Worm (Caenorhabditis elegans) whole organism, young adult: Measurements from ENCODE around the gene Y54G11A.2.

ENCODE experiments used
- B0035.1 ChIP-seq: sonication (generic microtip); optimal IDR thresholded peaks from 2 replicates; lab custom pipeline; 2016; ENCODE audit warnings: missing genetic modification characterization, mild to moderate bottlenecking, missing compliant biosample characterization, missing genotype, missing genetic modification reagents
- C17E4.6 ChIP-seq: fragments of 200-800 bp; sonication (Bioruptor generic); IDR thresholded peaks from 2 replicates; pipeline ENCODE4 v1.3.6; 2022; ENCODE audit warnings: missing genetic modification reagents, missing genetic modification characterization, missing compliant biosample characterization
- D2030.7 ChIP-seq: fragments of 200-800 bp; sonication (Bioruptor generic); IDR thresholded peaks from 2 replicates; pipeline ENCODE4 v1.3.6; 2022; ENCODE audit warnings: missing genetic modification reagents, missing genetic modification characterization, missing compliant biosample characterization
- F23B12.7 ChIP-seq: sonication (generic microtip); optimal IDR thresholded peaks from 2 replicates; lab custom pipeline; 2017; ENCODE audit warnings: missing genetic modification characterization, mild to moderate bottlenecking, missing compliant biosample characterization, antibody characterized with exemption, moderate library complexity; ENCODE audit not compliant: insufficient read depth
- F33H1.4 ChIP-seq: fragments of 200-800 bp; sonication (Bioruptor generic); IDR thresholded peaks from 2 replicates; pipeline ENCODE4 v1.3.6; 2022; ENCODE audit warnings: missing genetic modification reagents, missing genetic modification characterization, missing compliant biosample characterization
- F49E8.2 ChIP-seq: sonication (generic microtip); optimal IDR thresholded peaks from 3 replicates; lab custom pipeline; 2017; ENCODE audit warnings: missing genetic modification characterization, mild to moderate bottlenecking, missing compliant biosample characterization, antibody characterized with exemption, moderate library complexity; ENCODE audit not compliant: insufficient read depth
- Y53F4B.3 ChIP-seq: fragments of 200-800 bp; sonication (Bioruptor generic); IDR thresholded peaks from 2 replicates; pipeline ENCODE4 v1.3.6; 2022; ENCODE audit warnings: missing genetic modification reagents, missing genetic modification characterization, missing compliant biosample characterization
- Y53G8AR.9 ChIP-seq: fragments of 200-800 bp; sonication (Bioruptor generic); conservative IDR thresholded peaks from 2 replicates; pipeline ENCODE4 v1.3.6; 2022; ENCODE audit warnings: missing genetic modification reagents, missing genetic modification characterization, missing compliant biosample characterization
- Y56A3A.18 ChIP-seq: fragments of 200-800 bp; sonication (Bioruptor generic); IDR thresholded peaks from 2 replicates; pipeline ENCODE4 v1.3.6; 2022; ENCODE audit warnings: missing genetic modification reagents, missing genetic modification characterization, missing compliant biosample characterization
- akir-1 ChIP-seq: fragments of 200-800 bp; sonication (Bioruptor generic); optimal IDR thresholded peaks from 2 replicates; lab custom pipeline; 2018; ENCODE audit warnings: mild to moderate bottlenecking, missing genetic modification characterization, moderate library complexity, missing compliant biosample characterization
- aptf-2 ChIP-seq: fragments of 200-800 bp; sonication (Bioruptor generic); conservative IDR thresholded peaks from 2 replicates; pipeline ENCODE4 v1.3.6; 2022; ENCODE audit warnings: missing genetic modification reagents, missing genetic modification characterization, missing compliant biosample characterization
- aptf-3 ChIP-seq: fragments of 200-800 bp; sonication (Bioruptor generic); IDR thresholded peaks from 2 replicates; pipeline ENCODE4 v1.3.6; 2022; ENCODE audit warnings: missing genetic modification characterization, missing compliant biosample characterization
- attf-5 ChIP-seq: fragments of 200-800 bp; sonication (Bioruptor generic); optimal IDR thresholded peaks from 2 replicates; lab custom pipeline; 2018; ENCODE audit warnings: mild to moderate bottlenecking, missing genetic modification characterization, missing compliant biosample characterization
- bed-2 ChIP-seq: fragments of 200-800 bp; sonication (Bioruptor generic); IDR thresholded peaks from 2 replicates; pipeline ENCODE4 v1.3.6; 2022; ENCODE audit warnings: missing genetic modification reagents, missing genetic modification characterization, missing compliant biosample characterization
- ccch-3 ChIP-seq: fragments of 200-800 bp; sonication (Bioruptor generic); optimal IDR thresholded peaks from 2 replicates; lab custom pipeline; 2018; ENCODE audit warnings: mild to moderate bottlenecking, missing genetic modification characterization, missing compliant biosample characterization
- die-1 ChIP-seq: sonication (generic microtip); optimal IDR thresholded peaks from 2 replicates; lab custom pipeline; 2016; ENCODE audit warnings: missing genotype, mild to moderate bottlenecking, missing genetic modification characterization, missing compliant biosample characterization
- dpl-1 ChIP-seq: fragments of 150-350 bp; optimal IDR thresholded peaks from 2 replicates; lab custom pipeline; 2014; ENCODE audit warnings: missing biosample characterization, missing genetic modification reagents, missing genetic modification characterization
- egl-18 ChIP-seq: fragments of 200-800 bp; sonication (Bioruptor generic); IDR thresholded peaks from 2 replicates; pipeline ENCODE4 v1.3.6; 2022; ENCODE audit warnings: missing genetic modification reagents, missing genetic modification characterization, missing compliant biosample characterization
- egl-44 ChIP-seq: fragments of 200-800 bp; sonication (Bioruptor generic); IDR thresholded peaks from 2 replicates; pipeline ENCODE4 v1.3.6; 2022; ENCODE audit warnings: missing genetic modification reagents, missing genetic modification characterization, missing compliant biosample characterization
- egrh-3 ChIP-seq: fragments of 200-800 bp; sonication (Bioruptor generic); IDR thresholded peaks from 2 replicates; pipeline ENCODE4 v1.3.6; 2022; ENCODE audit warnings: missing genetic modification reagents, missing genetic modification characterization, missing compliant biosample characterization
- gei-17 ChIP-seq: fragments of 200-800 bp; sonication (Bioruptor generic); optimal IDR thresholded peaks from 2 replicates; lab custom pipeline; 2018; ENCODE audit warnings: mild to moderate bottlenecking, missing genetic modification characterization, missing compliant biosample characterization
- hmg-1.2 ChIP-seq: fragments of 200-800 bp; sonication (Bioruptor generic); IDR thresholded peaks from 2 replicates; pipeline ENCODE4 v1.3.6; 2022; ENCODE audit warnings: missing genetic modification reagents, missing genetic modification characterization, missing compliant biosample characterization
- hmg-20 ChIP-seq: fragments of 200-800 bp; sonication (Bioruptor generic); IDR thresholded peaks from 2 replicates; pipeline ENCODE4 v1.3.6; 2022; ENCODE audit warnings: missing genetic modification reagents, missing genetic modification characterization, missing compliant biosample characterization
- hsf-1 ChIP-seq: fragments of 200-800 bp; sonication (Bioruptor generic); IDR thresholded peaks from 2 replicates; pipeline ENCODE4 v1.3.6; 2022; ENCODE audit warnings: missing genetic modification reagents, missing genetic modification characterization, missing compliant biosample characterization
- let-607 ChIP-seq, 2 experiments: fragments of 200-800 bp in 1 of 2; sonication (Bioruptor generic) in 1 of 2; sonication (generic microtip) in 1 of 2; optimal IDR thresholded peaks; 2 replicates each; lab custom pipeline; 2016 to 2018; ENCODE audit warnings: mild to moderate bottlenecking in 2 of 2, missing compliant biosample characterization in 2 of 2, missing genetic modification characterization in 2 of 2, moderate library complexity in 2 of 2, missing genotype in 1 of 2
- lin-54 ChIP-seq: fragments of 200-800 bp; sonication (Bioruptor generic); optimal IDR thresholded peaks from 2 replicates; lab custom pipeline; 2018; ENCODE audit warnings: mild to moderate bottlenecking, missing genetic modification characterization, missing compliant biosample characterization
- lsy-27 ChIP-seq: sonication (generic microtip); optimal IDR thresholded peaks from 2 replicates; lab custom pipeline; 2017; ENCODE audit warnings: missing genetic modification characterization, mild to moderate bottlenecking, missing compliant biosample characterization, antibody characterized with exemption, missing genotype, borderline replicate concordance; ENCODE audit not compliant: insufficient read depth
- madf-3 ChIP-seq: fragments of 200-800 bp; sonication (Bioruptor generic); IDR thresholded peaks from 2 replicates; pipeline ENCODE4 v1.3.6; 2022; ENCODE audit warnings: missing genetic modification reagents, missing genetic modification characterization, missing compliant biosample characterization
- mcd-1 ChIP-seq: fragments of 200-800 bp; sonication (Bioruptor generic); IDR thresholded peaks from 2 replicates; pipeline ENCODE4 v1.3.6; 2022; ENCODE audit warnings: missing genetic modification reagents, missing genetic modification characterization, missing compliant biosample characterization
- mes-4 ChIP-seq: sonication (generic microtip); optimal IDR thresholded peaks from 2 replicates; lab custom pipeline; 2016; ENCODE audit warnings: missing genotype, missing genetic modification characterization, missing compliant biosample characterization
- nfya-1 ChIP-seq: sonication (generic microtip); optimal IDR thresholded peaks from 2 replicates; lab custom pipeline; 2017; ENCODE audit warnings: antibody characterized with exemption, missing compliant biosample characterization, missing genetic modification characterization, borderline replicate concordance; ENCODE audit not compliant: insufficient read depth
- nhr-27 ChIP-seq: fragments of 200-800 bp; sonication (Bioruptor generic); optimal IDR thresholded peaks from 2 replicates; lab custom pipeline; 2018; ENCODE audit warnings: mild to moderate bottlenecking, missing genetic modification characterization, moderate library complexity, missing compliant biosample characterization
- nhr-80 ChIP-seq: sonication (generic microtip); optimal IDR thresholded peaks from 2 replicates; lab custom pipeline; 2016; ENCODE audit warnings: missing genetic modification characterization, missing compliant biosample characterization
- nhr-90 ChIP-seq: sonication (generic microtip); optimal IDR thresholded peaks from 2 replicates; lab custom pipeline; 2016; ENCODE audit warnings: missing genotype, mild to moderate bottlenecking, missing genetic modification characterization, missing compliant biosample characterization
- pha-4 ChIP-seq: fragments of 150-350 bp; sonication (generic microtip); optimal IDR thresholded peaks from 2 replicates; lab custom pipeline; 2014; ENCODE audit warnings: missing biosample characterization, missing genetic modification reagents, missing genetic modification characterization
- rcor-1 ChIP-seq: fragments of 200-800 bp; sonication (Bioruptor generic); IDR thresholded peaks from 2 replicates; pipeline ENCODE4 v1.3.6; 2022; ENCODE audit warnings: missing genetic modification reagents, missing genetic modification characterization, missing compliant biosample characterization
- snpc-1.3 ChIP-seq: sonication (generic microtip); optimal IDR thresholded peaks from 2 replicates; lab custom pipeline; 2017; ENCODE audit warnings: missing genetic modification characterization, mild to moderate bottlenecking, missing compliant biosample characterization, antibody characterized with exemption, moderate library complexity, missing genotype, missing genetic modification reagents; ENCODE audit not compliant: insufficient read depth
- somi-1 ChIP-seq: fragments of 200-800 bp; sonication (Bioruptor generic); optimal IDR thresholded peaks from 2 replicates; lab custom pipeline; 2018; ENCODE audit warnings: mild to moderate bottlenecking, missing genetic modification characterization, missing compliant biosample characterization
- xnd-1 ChIP-seq: sonication (generic microtip); optimal IDR thresholded peaks from 2 replicates; lab custom pipeline; 2016; ENCODE audit warnings: missing genotype, missing genetic modification reagents, missing genetic modification characterization, missing compliant biosample characterization
- zfh-2 ChIP-seq: fragments of 200-800 bp; sonication (Bioruptor generic); conservative IDR thresholded peaks from 2 replicates; pipeline ENCODE4 v1.3.6; 2022; ENCODE audit warnings: missing genetic modification reagents, missing genetic modification characterization, missing compliant biosample characterization
- ztf-25 ChIP-seq: fragments of 200-800 bp; sonication (Bioruptor generic); IDR thresholded peaks from 2 replicates; pipeline ENCODE4 v1.3.6; 2022; ENCODE audit warnings: missing genetic modification reagents, missing genetic modification characterization, missing compliant biosample characterization
- ztf-28 ChIP-seq: fragments of 200-800 bp; sonication (Bioruptor generic); IDR thresholded peaks from 2 replicates; pipeline ENCODE4 v1.3.6; 2022; ENCODE audit warnings: missing genetic modification reagents, missing genetic modification characterization, missing compliant biosample characterization
- ztf-3 ChIP-seq: fragments of 200-800 bp; sonication (Bioruptor generic); optimal IDR thresholded peaks from 2 replicates; lab custom pipeline; 2018; ENCODE audit warnings: mild to moderate bottlenecking, missing genetic modification characterization, missing compliant biosample characterization

Y54G11A.2 gene

DNA sequence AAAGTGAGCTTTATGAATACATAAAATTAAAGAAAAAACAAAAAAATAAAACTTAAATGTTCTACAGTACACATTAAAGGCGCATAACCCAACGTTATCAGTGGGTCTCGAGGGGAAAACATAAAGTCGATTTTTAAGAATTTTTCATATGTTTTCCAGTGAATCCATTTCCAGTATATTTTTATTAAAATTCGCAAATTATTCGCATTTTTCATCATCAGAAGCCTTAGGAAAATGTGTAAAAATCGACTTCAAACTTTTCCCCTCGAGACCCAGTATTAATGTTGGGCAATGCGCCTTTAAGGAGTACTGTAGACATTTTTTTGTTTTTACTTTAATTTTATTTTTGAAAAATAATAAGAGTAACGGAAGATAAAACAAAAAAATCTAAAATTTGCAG, 34.0 kb upstream of the Y54G11A.2 start (continued):
- TF ChIP-seq zfh-2 (GFP tag; lab: Robert Waterston, UW), result no peak
- TF ChIP-seq ztf-3 (GFP tag; lab: Kevin White, UChicago), result no peak
- no peak for TF ChIP-seq nhr-27 (tag; lab: Kevin White, UChicago)
- TF ChIP-seq rcor-1 (GFP tag; lab: Robert Waterston, UW), result no peak
- TF ChIP-seq nfya-1 (tag; lab: Kevin White, UChicago), result no peak
- TF ChIP-seq nhr-90 (tag; lab: Kevin White, UChicago), result no peak
- TF ChIP-seq let-607 (tag; optimal IDR thresholded peaks at IDR 0.05; lab: Kevin White, UChicago), result no peak
- TF ChIP-seq F23B12.7 (tag; lab: Kevin White, UChicago), result no peak
- TF ChIP-seq mes-4 (tag; lab: Kevin White, UChicago), result no peak
- peak; percentile 97 for TF ChIP-seq F33H1.4 (GFP tag; lab: Robert Waterston, UW)
- no peak for TF ChIP-seq gei-17 (GFP tag; lab: Kevin White, UChicago)
- no peak for TF ChIP-seq Y53G8AR.9
- TF ChIP-seq aptf-3 (GFP tag; lab: Robert Waterston, UW), result no peak
- TF ChIP-seq xnd-1 (tag; lab: Kevin White, UChicago), result peak; percentile 95
- peak; percentile 58 for TF ChIP-seq mcd-1
- TF ChIP-seq egl-18 (GFP tag; lab: Robert Waterston, UW), result no peak
- TF ChIP-seq aptf-2 (GFP tag; lab: Robert Waterston, UW), result no peak
- TF ChIP-seq hmg-1.2, result 0 out of 2 replicates have a peak, but pooled peaks have one; percentile 15
- TF ChIP-seq die-1, result no peak
- no peak for TF ChIP-seq B0035.1 (tag; lab: Kevin White, UChicago)
- no peak for TF ChIP-seq akir-1 (GFP tag; lab: Kevin White, UChicago)
- TF ChIP-seq ztf-28 (GFP tag; lab: Robert Waterston, UW), result no peak
- no peak for TF ChIP-seq dpl-1 (GFP tag; lab: Kevin White, UChicago)
- no peak for TF ChIP-seq lsy-27 (tag; lab: Kevin White, UChicago)
- TF ChIP-seq somi-1, result no peak
- TF ChIP-seq F49E8.2 (tag; lab: Kevin White, UChicago), result peak; percentile 5
- TF ChIP-seq Y53F4B.3, result no peak
- no peak for TF ChIP-seq C17E4.6 (GFP tag; lab: Robert Waterston, UW)
- TF ChIP-seq ztf-25 (GFP tag; lab: Robert Waterston, UW), result no peak
- no peak for TF ChIP-seq hmg-20 (GFP tag; lab: Robert Waterston, UW)
- no peak for TF ChIP-seq ccch-3
- no peak for TF ChIP-seq bed-2 (GFP tag; lab: Robert Waterston, UW)
- TF ChIP-seq lin-54, result peak; percentile 48
- no peak for TF ChIP-seq madf-3 (GFP tag; lab: Robert Waterston, UW)
- TF ChIP-seq egl-44 (GFP tag; lab: Robert Waterston, UW), result no peak
- TF ChIP-seq snpc-1.3 (tag; lab: Kevin White, UChicago), result peak; percentile 27
- TF ChIP-seq Y56A3A.18 (GFP tag; lab: Robert Waterston, UW), result no peak
- no peak for TF ChIP-seq attf-5 (GFP tag; lab: Kevin White, UChicago)
- TF ChIP-seq D2030.7 (GFP tag; lab: Robert Waterston, UW), result peak; percentile 74; the same call in 1 of the 2 replicates
- 0 out of 2 replicates have a peak, but pooled peaks have one; percentile 11 for TF ChIP-seq egrh-3 (GFP tag; lab: Robert Waterston, UW)
- TF ChIP-seq hsf-1, result no peak
- no peak for TF ChIP-seq pha-4 (tag; lab: Kevin White, UChicago)
- no peak for TF ChIP-seq nhr-80
- TF ChIP-seq, all 124 proteins: peak for 19
